Fruit fly (Drosophila melanogaster): Measurements from ENCODE around the gene Srlp.

Srlp gene

dm6 chr3R:12459879-12460522 lies 26.1 kb downstream of the Srlp start, which contains the start of the genes CG5961 and Polr3C (continued):
- TF ChIP-seq tio (GFP tag; optimal IDR thresholded peaks at IDR 0.05): no peak
- no peak for TF ChIP-seq CG5953 (GFP tag; IDR thresholded peaks at IDR 0.05)
- no peak for TF ChIP-seq CG7839 (tag; optimal IDR thresholded peaks at IDR 0.05)
- no peak for TF ChIP-seq CG3838 (GFP tag; optimal IDR thresholded peaks at IDR 0.05)
- TF ChIP-seq CG15696 (tag; optimal IDR thresholded peaks at IDR 0.05): no peak
- TF ChIP-seq Blimp-1 (GFP tag; optimal IDR thresholded peaks at IDR 0.05): no peak
- no peak for TF ChIP-seq CG10565 (GFP tag; optimal IDR thresholded peaks at IDR 0.05)
- TF ChIP-seq fd64A (GFP tag; optimal IDR thresholded peaks at IDR 0.05): no peak
- TF ChIP-seq pros (GFP tag; optimal IDR thresholded peaks at IDR 0.05): peak; percentile 14
- TF ChIP-seq gro (GFP tag; optimal IDR thresholded peaks at IDR 0.05): no peak
- no peak for TF ChIP-seq CG18476 (GFP tag; optimal IDR thresholded peaks at IDR 0.05)
- TF ChIP-seq CG6683 (GFP tag; optimal IDR thresholded peaks at IDR 0.05): no peak
- no peak for TF ChIP-seq otp (GFP tag; IDR thresholded peaks at IDR 0.05)
- no peak for TF ChIP-seq CG32767 (GFP tag; IDR thresholded peaks at IDR 0.05)
- TF ChIP-seq Dfd (GFP tag; optimal IDR thresholded peaks at IDR 0.05): no peak
- no peak for TF ChIP-seq pfk (GFP tag; optimal IDR thresholded peaks at IDR 0.05)
- TF ChIP-seq CG2889 (GFP tag; IDR thresholded peaks at IDR 0.05): no peak
- TF ChIP-seq HmgZ (tag; optimal IDR thresholded peaks at IDR 0.05): peak; percentile 24
- no peak for TF ChIP-seq CG4820 (GFP tag; optimal IDR thresholded peaks at IDR 0.05)
- TF ChIP-seq CG3407 (GFP tag; optimal IDR thresholded peaks at IDR 0.05): no peak
- TF ChIP-seq CG30020 (tag; optimal IDR thresholded peaks at IDR 0.05): peak; percentile 13
- TF ChIP-seq CG6254 (GFP tag; optimal IDR thresholded peaks at IDR 0.05): no peak
- no peak for TF ChIP-seq Ets97D (GFP tag; optimal IDR thresholded peaks at IDR 0.05)
- no peak for TF ChIP-seq hbn (GFP tag; IDR thresholded peaks at IDR 0.05; ENCODE audit: partially characterized antibody)
- TF ChIP-seq Nf-YA (GFP tag; IDR thresholded peaks at IDR 0.05): no peak
- TF ChIP-seq CG1529 (GFP tag; optimal IDR thresholded peaks at IDR 0.05): no peak
- TF ChIP-seq gt (GFP tag; IDR thresholded peaks at IDR 0.05): no peak
- TF ChIP-seq trh (GFP tag; optimal IDR thresholded peaks at IDR 0.05): no peak
- TF ChIP-seq CG9609 (GFP tag; optimal IDR thresholded peaks at IDR 0.05): no peak
- no peak for TF ChIP-seq dm (GFP tag; optimal IDR thresholded peaks at IDR 0.05)
- no peak for TF ChIP-seq gsb (GFP tag; IDR thresholded peaks at IDR 0.05)
- TF ChIP-seq pzg (GFP tag; optimal IDR thresholded peaks at IDR 0.05): peak; percentile 63
- no peak for TF ChIP-seq Asciz (GFP tag; optimal IDR thresholded peaks at IDR 0.05)
- no peak for TF ChIP-seq CG13296 (GFP tag; optimal IDR thresholded peaks at IDR 0.05)
- no peak for TF ChIP-seq tup (GFP tag; optimal IDR thresholded peaks at IDR 0.05)
- no peak for TF ChIP-seq NK7.1 (GFP tag; optimal IDR thresholded peaks at IDR 0.05)
- no peak for TF ChIP-seq CG11085 (GFP tag; IDR thresholded peaks at IDR 0.05)
- TF ChIP-seq MBD-R2 (GFP tag; IDR thresholded peaks at IDR 0.05): peak; percentile 69
- TF ChIP-seq danr (GFP tag; IDR thresholded peaks at IDR 0.05): no peak
- TF ChIP-seq NFAT (GFP tag; IDR thresholded peaks at IDR 0.05): no peak
- no peak for TF ChIP-seq CG34422 (GFP tag; IDR thresholded peaks at IDR 0.05)
- no peak for TF ChIP-seq CG16815 (GFP tag; optimal IDR thresholded peaks at IDR 0.05)
- no peak for TF ChIP-seq D19B (GFP tag; optimal IDR thresholded peaks at IDR 0.05)
- TF ChIP-seq HLH3B (GFP tag; IDR thresholded peaks at IDR 0.05): no peak
- TF ChIP-seq aop (GFP tag; IDR thresholded peaks at IDR 0.05): no peak
- TF ChIP-seq CG1647 (GFP tag; optimal IDR thresholded peaks at IDR 0.05): no peak
- TF ChIP-seq CG2120 (GFP tag; optimal IDR thresholded peaks at IDR 0.05): peak; percentile 10
- no peak for TF ChIP-seq dimm (GFP tag; IDR thresholded peaks at IDR 0.05)
- TF ChIP-seq kni (GFP tag; optimal IDR thresholded peaks at IDR 0.05): no peak
- no peak for TF ChIP-seq H15 (GFP tag; IDR thresholded peaks at IDR 0.05)
- no peak for TF ChIP-seq CG16813 (GFP tag; IDR thresholded peaks at IDR 0.05; ENCODE audit: partially characterized antibody)
